Worm (Caenorhabditis elegans): ENCODE results near the gene dpy-27.
A peak's percentile ranks its signal among the peaks of the same experiment; 100 is the strongest.

Gene dpy-27

DNA sequence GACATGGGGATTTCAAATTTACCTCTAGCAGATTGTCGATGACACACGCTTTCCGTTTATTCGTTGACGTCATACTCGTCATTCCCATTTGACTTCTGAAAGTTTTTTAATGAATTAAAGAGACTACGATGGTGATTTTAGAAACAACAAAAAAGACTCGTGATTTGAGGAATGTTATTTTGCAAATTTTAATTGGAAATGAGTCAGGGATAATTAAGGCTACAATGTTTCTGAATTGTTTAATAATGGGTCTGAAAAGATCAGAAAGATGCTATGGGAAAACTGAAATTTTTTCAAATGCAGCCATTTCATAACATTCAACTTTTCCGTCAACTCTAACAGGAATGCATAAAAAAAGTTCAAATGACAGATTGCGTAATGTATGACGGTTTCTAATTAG lies 54.0 kb downstream of the dpy-27 start, which contains the start of gene C44F1.1:
C44F1.1 (minus strand) TSS at position 101 of the 400 bp plus-strand sequence.
- no peak for TF ChIP-seq elt-2 (tag; optimal IDR thresholded peaks at IDR 0.05)
- TF ChIP-seq nhr-23 (tag; optimal IDR thresholded peaks at IDR 0.05), result no peak
- TF ChIP-seq mml-1 (tag; optimal IDR thresholded peaks at IDR 0.05), result no peak
- no peak for TF ChIP-seq fkh-10 (GFP tag; optimal IDR thresholded peaks at IDR 0.05)
- TF ChIP-seq pha-4 (tag; optimal IDR thresholded peaks at IDR 0.05), result no peak
- no peak for TF ChIP-seq pqm-1 (tag; optimal IDR thresholded peaks at IDR 0.05)
- TF ChIP-seq sea-2 (GFP tag; optimal IDR thresholded peaks at IDR 0.05), result no peak
- TF ChIP-seq nhr-77 (tag; optimal IDR thresholded peaks at IDR 0.05), result no peak
- TF ChIP-seq nfya-1 (tag; optimal IDR thresholded peaks at IDR 0.05; ENCODE audit: insufficient read depth), result no peak
- TF ChIP-seq ceh-16 (tag; optimal IDR thresholded peaks at IDR 0.05), result no peak
- no peak for TF ChIP-seq unc-39 (tag; optimal IDR thresholded peaks at IDR 0.05)
- no peak for TF ChIP-seq fos-1 (tag; optimal IDR thresholded peaks at IDR 0.05)
- TF ChIP-seq ceh-28 (tag; optimal IDR thresholded peaks at IDR 0.05), result no peak
- no peak for TF ChIP-seq egl-5 (tag; optimal IDR thresholded peaks at IDR 0.05)
- TF ChIP-seq nhr-25 (tag; optimal IDR thresholded peaks at IDR 0.05), result no peak
- TF ChIP-seq hmg-11 (tag; optimal IDR thresholded peaks at IDR 0.05), result no peak
- TF ChIP-seq elt-3 (tag; optimal IDR thresholded peaks at IDR 0.05), result no peak
- TF ChIP-seq lsy-12 (tag; optimal IDR thresholded peaks at IDR 0.05), result no peak
- no peak for TF ChIP-seq ZK546.5 (tag; optimal IDR thresholded peaks at IDR 0.05)
- TF ChIP-seq nhr-76 (tag; optimal IDR thresholded peaks at IDR 0.05), result no peak

DNA sequence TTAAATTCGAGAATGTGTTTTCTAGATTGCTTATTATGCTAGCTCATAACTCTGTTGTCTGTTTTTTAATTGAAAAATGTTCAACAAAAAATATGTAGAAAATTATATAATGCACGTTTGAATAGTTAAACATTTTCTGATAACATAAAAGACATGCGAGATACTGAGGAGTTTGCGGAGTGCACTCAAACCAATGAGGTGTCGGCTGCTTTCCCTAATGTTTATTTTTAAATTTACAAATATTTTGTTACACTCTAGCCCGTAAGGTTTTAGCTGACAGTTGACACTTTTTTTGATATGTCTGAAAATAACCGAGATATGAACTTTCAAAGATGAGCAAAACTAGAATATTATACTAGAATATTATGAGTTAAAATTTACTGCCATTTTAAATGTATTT lies 54.9 kb downstream of the dpy-27 start:
- TF ChIP-seq nhr-25 (tag; optimal IDR thresholded peaks at IDR 0.05) (no peak), snpc-4 (tag; optimal IDR thresholded peaks at IDR 0.05) (peak; percentile 34)

DNA sequence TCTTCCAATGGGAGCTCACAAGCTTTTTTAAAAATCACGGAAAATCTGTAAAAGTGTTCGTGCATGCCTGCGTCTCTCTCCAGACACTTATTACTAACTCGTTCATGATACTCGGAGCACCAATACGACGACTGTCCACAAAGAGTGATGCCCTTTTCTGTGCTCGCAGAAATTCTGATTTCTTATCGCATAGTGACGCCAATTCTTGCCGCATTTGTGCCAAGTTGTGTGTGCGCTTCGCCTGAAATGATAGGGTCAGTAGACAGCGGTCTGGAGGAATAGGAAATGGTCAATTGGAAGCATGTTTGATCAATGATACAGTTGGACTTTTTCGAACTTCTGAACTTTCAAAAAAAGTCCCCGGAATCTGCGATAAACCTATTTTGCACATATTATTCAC lies 55.4 kb downstream of the dpy-27 start:
- peak; percentile 66 for TF ChIP-seq pqm-1 (tag; optimal IDR thresholded peaks at IDR 0.05)
- peak; percentile 66 for TF ChIP-seq elt-2 (tag; optimal IDR thresholded peaks at IDR 0.05)
- no peak for TF ChIP-seq ceh-28 (tag; optimal IDR thresholded peaks at IDR 0.05)
